Fruit fly (Drosophila melanogaster): ENCODE measurements around the gene CG4364.

CG4364 gene

dm6 chr2L:9669354-9669753 lies 41.7 kb downstream of the CG4364 start (continued):
- TF ChIP-seq acj6 (GFP tag; optimal IDR thresholded peaks at IDR 0.05) (no peak), CG10631 (GFP tag; optimal IDR thresholded peaks at IDR 0.05) (no peak), dsx (GFP tag; optimal IDR thresholded peaks at IDR 0.05; ENCODE audit: poor library complexity, severe bottlenecking) (no peak), CG11762 (GFP tag; optimal IDR thresholded peaks at IDR 0.05; ENCODE audit: insufficient read depth) (no peak), ss (GFP tag; optimal IDR thresholded peaks at IDR 0.05) (no peak), spab (GFP tag; optimal IDR thresholded peaks at IDR 0.05) (no peak), cyc (GFP tag; optimal IDR thresholded peaks at IDR 0.05) (no peak), pdm3 (GFP tag; optimal IDR thresholded peaks at IDR 0.05) (no peak), CG6808 (GFP tag; optimal IDR thresholded peaks at IDR 0.05) (no peak), CG9139 (GFP tag; optimal IDR thresholded peaks at IDR 0.05) (no peak), CG6276 (GFP tag; optimal IDR thresholded peaks at IDR 0.05) (peak; percentile 80), CG8319 (GFP tag; optimal IDR thresholded peaks at IDR 0.05) (no peak), Hr39 (GFP tag; optimal IDR thresholded peaks at IDR 0.05) (no peak), CG6854 (GFP tag; optimal IDR thresholded peaks at IDR 0.05) (no peak)

dm6 chr2L:9662977-9663376 lies 48.1 kb downstream of the CG4364 start:
- TF ChIP-seq eg (GFP tag; IDR thresholded peaks at IDR 0.05) = 0 out of 3 replicates have a peak, but pooled peaks have one; percentile 7
- peak; percentile 26 for TF ChIP-seq Eip78C (GFP tag)
- TF ChIP-seq CG34406 (GFP tag; optimal IDR thresholded peaks at IDR 0.05) = no peak

- TF ChIP-seq svp (GFP tag) (peak; percentile 77), CG9139 (GFP tag; optimal IDR thresholded peaks at IDR 0.05) (no peak), CG8319 (GFP tag; optimal IDR thresholded peaks at IDR 0.05) (no peak), dac (GFP tag; optimal IDR thresholded peaks at IDR 0.05) (no peak), CG8632 (GFP tag; optimal IDR thresholded peaks at IDR 0.05) (peak; percentile 26), dsx (GFP tag; optimal IDR thresholded peaks at IDR 0.05; ENCODE audit: poor library complexity, severe bottlenecking) (no peak), ss (GFP tag; optimal IDR thresholded peaks at IDR 0.05) (no peak), Sox14 (GFP tag; optimal IDR thresholded peaks at IDR 0.05) (peak; percentile 20), Met (GFP tag; optimal IDR thresholded peaks at IDR 0.05) (peak; percentile 51), Gug (GFP tag; IDR thresholded peaks at IDR 0.05) (no peak), Hr38 (GFP tag; optimal IDR thresholded peaks at IDR 0.05) (no peak), topi (GFP tag; optimal IDR thresholded peaks at IDR 0.05) (no peak), CG34406 (GFP tag; optimal IDR thresholded peaks at IDR 0.05) (peak; percentile 45), CG8119 (GFP tag; IDR thresholded peaks at IDR 0.05) (peak; percentile 52; the same call in 1 of the 3 replicates), Smox (GFP tag; optimal IDR thresholded peaks at IDR 0.05) (peak; percentile 13), Ets96B (tag; optimal IDR thresholded peaks at IDR 0.05) (peak; percentile 39), Eip93F (GFP tag; optimal IDR thresholded peaks at IDR 0.05) (no peak), fd85E (GFP tag; optimal IDR thresholded peaks at IDR 0.05) (no peak), Ets21C (GFP tag; optimal IDR thresholded peaks at IDR 0.05) (no peak), CG6163 (GFP tag; IDR thresholded peaks at IDR 0.05) (0 out of 3 replicates have a peak, but pooled peaks have one; percentile 7), acj6 (GFP tag; optimal IDR thresholded peaks at IDR 0.05) (no peak), vri (GFP tag; optimal IDR thresholded peaks at IDR 0.05) (no peak), pdm3 (GFP tag; optimal IDR thresholded peaks at IDR 0.05) (peak; percentile 21), CG6792 (GFP tag; optimal IDR thresholded peaks at IDR 0.05) (no peak), CG11294 (GFP tag; IDR thresholded peaks at IDR 0.05) (no peak; the same call in 1 of the 2 replicates), CG3032 (tag; optimal IDR thresholded peaks at IDR 0.05) (no peak), CG16779 (tag; optimal IDR thresholded peaks at IDR 0.05) (peak; percentile 32), CG6276 (GFP tag; optimal IDR thresholded peaks at IDR 0.05) (no peak), esn (GFP tag; optimal IDR thresholded peaks at IDR 0.05) (no peak), net (GFP tag; optimal IDR thresholded peaks at IDR 0.05) (no peak), CG31627 (GFP tag; optimal IDR thresholded peaks at IDR 0.05) (peak; percentile 4), Eip78C (GFP tag) (peak; percentile 19), CG7368 (GFP tag; optimal IDR thresholded peaks at IDR 0.05) (no peak), CG6854 (GFP tag; optimal IDR thresholded peaks at IDR 0.05) (no peak), CG10669 (GFP tag; optimal IDR thresholded peaks at IDR 0.05) (peak; percentile 44), fkh (GFP tag; optimal IDR thresholded peaks at IDR 0.05) (no peak), CG15336 (GFP tag; IDR thresholded peaks at IDR 0.05) (peak; percentile 49; the same call in 1 of the 2 replicates), Sox102F (GFP tag; optimal IDR thresholded peaks at IDR 0.05) (peak; percentile 49), Eip75B (GFP tag; optimal IDR thresholded peaks at IDR 0.05) (peak; percentile 56), cyc (GFP tag; optimal IDR thresholded peaks at IDR 0.05) (no peak), salr (GFP tag; optimal IDR thresholded peaks at IDR 0.05) (no peak)
Observed at dm6 chr2L:9660516-9660920, 50.6 kb downstream of the CG4364 start.

Measured in whole organism, prepupa.